Fruit fly (Drosophila melanogaster): ENCODE measurements around the gene Mnt.

Mnt gene

dm6 chrX:3742002-3742722 is 70.6 kb downstream of the Mnt start (continued):
- TF ChIP-seq Asciz (GFP tag; optimal IDR thresholded peaks at IDR 0.05) = peak; percentile 99
- TF ChIP-seq CG34376 (GFP tag; optimal IDR thresholded peaks at IDR 0.05) = peak; percentile 100
- TF ChIP-seq CG6854 (GFP tag; optimal IDR thresholded peaks at IDR 0.05) = peak; percentile 100
- peak; percentile 87 for TF ChIP-seq CG7928 (GFP tag; optimal IDR thresholded peaks at IDR 0.05)
- peak; percentile 80 for TF ChIP-seq sd (tag; optimal IDR thresholded peaks at IDR 0.05)
- peak; percentile 100 for TF ChIP-seq CG10543 (GFP tag; optimal IDR thresholded peaks at IDR 0.05)
- TF ChIP-seq da (GFP tag; optimal IDR thresholded peaks at IDR 0.05) = peak; percentile 98
- TF ChIP-seq Eip74EF (GFP tag; optimal IDR thresholded peaks at IDR 0.05) = peak in 1 of 2 experiments; percentile 98
- TF ChIP-seq BEAF-32 (GFP tag; optimal IDR thresholded peaks at IDR 0.05) = peak; percentile 35
- TF ChIP-seq CG2116 (GFP tag; optimal IDR thresholded peaks at IDR 0.05) = peak; percentile 91
- peak; percentile 66 for TF ChIP-seq HLHmδ (GFP tag; optimal IDR thresholded peaks at IDR 0.05)
- peak; percentile 99 for TF ChIP-seq cas (GFP tag; IDR thresholded peaks at IDR 0.05)
- peak; percentile 99 for TF ChIP-seq NfI (GFP tag; optimal IDR thresholded peaks at IDR 0.05)
- peak; percentile 99 for TF ChIP-seq crc (GFP tag; optimal IDR thresholded peaks at IDR 0.05)
- peak; percentile 99 for TF ChIP-seq CG6765 (GFP tag; optimal IDR thresholded peaks at IDR 0.05)
- peak; percentile 98 for TF ChIP-seq MTF-1 (GFP tag; optimal IDR thresholded peaks at IDR 0.05; ENCODE audit: borderline replicate concordance)
- peak; percentile 85 for TF ChIP-seq MESR4 (GFP tag; optimal IDR thresholded peaks at IDR 0.05)
- peak; percentile 99 for TF ChIP-seq chn (GFP tag; optimal IDR thresholded peaks at IDR 0.05)
- TF ChIP-seq Drgx (GFP tag; IDR thresholded peaks at IDR 0.05) = peak; percentile 99
- TF ChIP-seq sna (GFP tag; IDR thresholded peaks at IDR 0.05; ENCODE audit: partially characterized antibody) = no peak
- TF ChIP-seq CG11723 (GFP tag; optimal IDR thresholded peaks at IDR 0.05) = peak; percentile 100
- TF ChIP-seq CG8359 (GFP tag; optimal IDR thresholded peaks at IDR 0.05; ENCODE audit: borderline replicate concordance) = peak; percentile 96
- peak; percentile 100 for TF ChIP-seq mirr (GFP tag; optimal IDR thresholded peaks at IDR 0.05)
- peak; percentile 100 for TF ChIP-seq dmrt99B (tag; optimal IDR thresholded peaks at IDR 0.05)
- peak; percentile 95 for TF ChIP-seq TFAM (GFP tag; optimal IDR thresholded peaks at IDR 0.05)
- TF ChIP-seq her (GFP tag; optimal IDR thresholded peaks at IDR 0.05) = peak; percentile 97
- TF ChIP-seq Blimp-1 (GFP tag; optimal IDR thresholded peaks at IDR 0.05) = peak; percentile 99
- TF ChIP-seq ind (GFP tag; optimal IDR thresholded peaks at IDR 0.05) = peak; percentile 99
- peak; percentile 97 for TF ChIP-seq Kr (GFP tag; optimal IDR thresholded peaks at IDR 0.05)
- peak; percentile 29 for TF ChIP-seq Bgb (GFP tag; IDR thresholded peaks at IDR 0.05; ENCODE audit: partially characterized antibody)
- peak; percentile 99 for TF ChIP-seq jumu (GFP tag; optimal IDR thresholded peaks at IDR 0.05)
- TF ChIP-seq aop (GFP tag; IDR thresholded peaks at IDR 0.05) = peak; percentile 98
- peak; percentile 89 for TF ChIP-seq Nf-YB (GFP tag; optimal IDR thresholded peaks at IDR 0.05)
- peak; percentile 100 for TF ChIP-seq tin (GFP tag; optimal IDR thresholded peaks at IDR 0.05)
- peak; percentile 96 for TF ChIP-seq abd-A (tag; optimal IDR thresholded peaks at IDR 0.05)
- peak; percentile 93 for TF ChIP-seq CG1832 (GFP tag; optimal IDR thresholded peaks at IDR 0.05)
- peak; percentile 96 for TF ChIP-seq luna (GFP tag; optimal IDR thresholded peaks at IDR 0.05)
- peak; percentile 99 for TF ChIP-seq Hsf (GFP tag; optimal IDR thresholded peaks at IDR 0.05)
- TF ChIP-seq Ada2b (GFP tag; IDR thresholded peaks at IDR 0.05) = peak; percentile 100
- TF ChIP-seq CG9727 (GFP tag; optimal IDR thresholded peaks at IDR 0.05) = peak; percentile 100
- TF ChIP-seq kay (GFP tag; optimal IDR thresholded peaks at IDR 0.05) = peak; percentile 99
- peak; percentile 99 for TF ChIP-seq CG33213 (GFP tag; optimal IDR thresholded peaks at IDR 0.05)
- peak; percentile 99 for TF ChIP-seq CG12942 (GFP tag; optimal IDR thresholded peaks at IDR 0.05)
- peak; percentile 99 for TF ChIP-seq CG7786 (GFP tag; optimal IDR thresholded peaks at IDR 0.05)
- peak; percentile 100 for TF ChIP-seq CG2712 (tag; optimal IDR thresholded peaks at IDR 0.05)
- peak; percentile 99 for TF ChIP-seq Spps (tag; optimal IDR thresholded peaks at IDR 0.05)
- TF ChIP-seq jing (GFP tag; optimal IDR thresholded peaks at IDR 0.05) = peak; percentile 98
- TF ChIP-seq CG2875 (GFP tag; optimal IDR thresholded peaks at IDR 0.05) = peak; percentile 99
